In genomic region chr2L:7301497-7301896, dm6 we compare ENCODE assay signal across 1 fruit fly cellular context.
TF ChIP-seq lines count a peak whose summit lies in the region.

No protein-coding gene starts in this region.

TF ChIP-seq in whole organism, embryonic, 481 proteins besides CTCF, POLR2A, EP300 and RAD21 (continued from another document):
- no peak for TF ChIP-seq CG15011 (GFP tag; optimal IDR thresholded peaks at IDR 0.05; lab: Kevin White, UChicago)
- no peak for TF ChIP-seq Oli (tag; optimal IDR thresholded peaks at IDR 0.05; lab: Kevin White, UChicago)
- TF ChIP-seq CG10979 (tag; optimal IDR thresholded peaks at IDR 0.05; lab: Kevin White, UChicago), result no peak
- TF ChIP-seq CG9609 (GFP tag; optimal IDR thresholded peaks at IDR 0.05; lab: Kevin White, UChicago), result no peak
- no peak for TF ChIP-seq CG5245 (GFP tag; optimal IDR thresholded peaks at IDR 0.05; lab: Kevin White, UChicago)
- no peak for TF ChIP-seq ab (GFP tag; optimal IDR thresholded peaks at IDR 0.05; lab: Kevin White, UChicago)
- TF ChIP-seq gce (GFP tag; IDR thresholded peaks at IDR 0.05; lab: Robert Waterston, UW), result 0 out of 3 replicates have a peak, but pooled peaks have one; percentile 28
- TF ChIP-seq CG6765 (GFP tag; optimal IDR thresholded peaks at IDR 0.05; lab: Kevin White, UChicago), result no peak
- no peak for TF ChIP-seq sc (optimal IDR thresholded peaks at IDR 0.05; lab: Kevin White, UChicago)
- no peak for TF ChIP-seq sc (GFP tag; optimal IDR thresholded peaks at IDR 0.05; lab: Kevin White, UChicago)
- TF ChIP-seq Awh (GFP tag; IDR thresholded peaks at IDR 0.05; lab: Robert Waterston, UW), result no peak
- TF ChIP-seq otp (GFP tag; IDR thresholded peaks at IDR 0.05; lab: Robert Waterston, UW), result peak; percentile 59; the same call in 1 of the 3 replicates
- TF ChIP-seq Ets97D (GFP tag; optimal IDR thresholded peaks at IDR 0.05; lab: Kevin White, UChicago), result no peak
- no peak for TF ChIP-seq Dfd (GFP tag; optimal IDR thresholded peaks at IDR 0.05; lab: Kevin White, UChicago)
- peak; percentile 13 for TF ChIP-seq bcd (GFP tag; optimal IDR thresholded peaks at IDR 0.05; lab: Kevin White, UChicago)
- TF ChIP-seq jing (GFP tag; optimal IDR thresholded peaks at IDR 0.05; lab: Kevin White, UChicago), result no peak
- no peak for TF ChIP-seq her (GFP tag; optimal IDR thresholded peaks at IDR 0.05; lab: Kevin White, UChicago)
- TF ChIP-seq Med (GFP tag; lab: Kevin White, UChicago), result peak; percentile 65
- no peak for TF ChIP-seq CG8089 (GFP tag; optimal IDR thresholded peaks at IDR 0.05; lab: Kevin White, UChicago)
- no peak for TF ChIP-seq MBD-R2 (GFP tag; IDR thresholded peaks at IDR 0.05; lab: Robert Waterston, UW)
- TF ChIP-seq ATbp (GFP tag; optimal IDR thresholded peaks at IDR 0.05; lab: Kevin White, UChicago), result peak; percentile 44
- no peak for TF ChIP-seq tna (GFP tag; IDR thresholded peaks at IDR 0.05; lab: Robert Waterston, UW; ENCODE audit: partially characterized antibody)
- TF ChIP-seq Gug (GFP tag; IDR thresholded peaks at IDR 0.05; lab: Robert Waterston, UW), result no peak
- TF ChIP-seq Doc2 (GFP tag; IDR thresholded peaks at IDR 0.05; lab: Robert Waterston, UW), result no peak
- 0 out of 3 replicates have a peak, but pooled peaks have one; percentile 43 for TF ChIP-seq CG6175 (GFP tag; IDR thresholded peaks at IDR 0.05; lab: Robert Waterston, UW)
- no peak for TF ChIP-seq CG31441 (GFP tag; IDR thresholded peaks at IDR 0.05; lab: Robert Waterston, UW)
- TF ChIP-seq Dip3 (GFP tag; optimal IDR thresholded peaks at IDR 0.05; lab: Kevin White, UChicago), result no peak
- TF ChIP-seq Oaz (GFP tag; IDR thresholded peaks at IDR 0.05; lab: Robert Waterston, UW), result no peak
- TF ChIP-seq pros (GFP tag; optimal IDR thresholded peaks at IDR 0.05; lab: Kevin White, UChicago), result peak; percentile 6
- 0 out of 3 replicates have a peak, but pooled peaks have one; percentile 27 for TF ChIP-seq Optix (GFP tag; IDR thresholded peaks at IDR 0.05; lab: Robert Waterston, UW)
- TF ChIP-seq inv (GFP tag; IDR thresholded peaks at IDR 0.05; lab: Robert Waterston, UW; ENCODE audit: partially characterized antibody), result no peak
- no peak for TF ChIP-seq tin (GFP tag; optimal IDR thresholded peaks at IDR 0.05; lab: Kevin White, UChicago)
- 0 out of 2 replicates have a peak, but pooled peaks have one; percentile 21 for TF ChIP-seq CG9932 (GFP tag; IDR thresholded peaks at IDR 0.05; lab: Robert Waterston, UW)
- peak; percentile 8 for TF ChIP-seq CG2678 (tag; optimal IDR thresholded peaks at IDR 0.05; lab: Kevin White, UChicago)
- TF ChIP-seq grn (GFP tag; optimal IDR thresholded peaks at IDR 0.05; lab: Kevin White, UChicago), result no peak
- TF ChIP-seq pzg (GFP tag; optimal IDR thresholded peaks at IDR 0.05; lab: Kevin White, UChicago), result no peak
- TF ChIP-seq chm (GFP tag; IDR thresholded peaks at IDR 0.05; lab: Robert Waterston, UW), result no peak
- TF ChIP-seq sr (GFP tag; IDR thresholded peaks at IDR 0.05; lab: Robert Waterston, UW), result 0 out of 3 replicates have a peak, but pooled peaks have one; percentile 25
- TF ChIP-seq CG8290 (GFP tag; optimal IDR thresholded peaks at IDR 0.05; lab: Kevin White, UChicago), result no peak
- TF ChIP-seq CG8290 (tag; optimal IDR thresholded peaks at IDR 0.05; lab: Kevin White, UChicago), result peak in 1 of 2 experiments; percentile 28
- TF ChIP-seq CG17385 (GFP tag; optimal IDR thresholded peaks at IDR 0.05; lab: Kevin White, UChicago), result no peak
- no peak for TF ChIP-seq CG10543 (GFP tag; optimal IDR thresholded peaks at IDR 0.05; lab: Kevin White, UChicago)
- TF ChIP-seq GATAe (GFP tag; conservative IDR thresholded peaks at IDR 0.05; lab: Robert Waterston, UW), result no peak
- TF ChIP-seq Deaf1 (tag; optimal IDR thresholded peaks at IDR 0.05; lab: Kevin White, UChicago), result no peak
- TF ChIP-seq NfI (GFP tag; optimal IDR thresholded peaks at IDR 0.05; lab: Kevin White, UChicago), result no peak
- TF ChIP-seq dysf (GFP tag; IDR thresholded peaks at IDR 0.05; lab: Robert Waterston, UW), result peak; percentile 31; the same call in 1 of the 3 replicates
- TF ChIP-seq CG5953 (GFP tag; IDR thresholded peaks at IDR 0.05; lab: Robert Waterston, UW), result 0 out of 2 replicates have a peak, but pooled peaks have one; percentile 32
- no peak for TF ChIP-seq sim (GFP tag; IDR thresholded peaks at IDR 0.05; lab: Robert Waterston, UW)
- TF ChIP-seq CG13624 (GFP tag; optimal IDR thresholded peaks at IDR 0.05; lab: Kevin White, UChicago), result no peak
- TF ChIP-seq CG7928 (GFP tag; optimal IDR thresholded peaks at IDR 0.05; lab: Kevin White, UChicago), result no peak
- TF ChIP-seq dimm (GFP tag; IDR thresholded peaks at IDR 0.05; lab: Robert Waterston, UW), result no peak
- 0 out of 2 replicates have a peak, but pooled peaks have one; percentile 5 for TF ChIP-seq Nf-YA (GFP tag; IDR thresholded peaks at IDR 0.05; lab: Robert Waterston, UW)
- no peak for TF ChIP-seq gt (GFP tag; IDR thresholded peaks at IDR 0.05; lab: Robert Waterston, UW)
- no peak for TF ChIP-seq kay (GFP tag; optimal IDR thresholded peaks at IDR 0.05; lab: Kevin White, UChicago)
- TF ChIP-seq BtbVII (GFP tag; optimal IDR thresholded peaks at IDR 0.05; lab: Kevin White, UChicago), result no peak
